Fruit fly (Drosophila melanogaster) whole organism, prepupa: ENCODE measurements around the gene CG6790.

Experiments used
- Blimp-1 ChIP-seq: fragments of 200-800 bp; sonication (Bioruptor generic); optimal IDR thresholded peaks from 3 replicates; lab custom pipeline; 2017; ENCODE audit warnings: missing biosample characterization, missing genetic modification characterization, mild to moderate bottlenecking, moderate library complexity, missing genetic modification reagents
- CG10669 ChIP-seq: fragments of 200-800 bp; sonication (Bioruptor generic); optimal IDR thresholded peaks from 3 replicates; lab custom pipeline; 2018; ENCODE audit warnings: missing biosample characterization, mild to moderate bottlenecking, missing genetic modification characterization, moderate library complexity
- CG11294 ChIP-seq: fragments of 200-800 bp; sonication (Bioruptor generic); IDR thresholded peaks from 2 replicates; pipeline ENCODE4 v1.3.6; 2022; ENCODE audit warnings: missing biosample characterization, missing genetic modification characterization
- CG15336 ChIP-seq: fragments of 200-800 bp; sonication (Bioruptor generic); IDR thresholded peaks from 2 replicates; pipeline ENCODE4 v1.3.6; 2022; ENCODE audit warnings: missing biosample characterization, missing genetic modification characterization
- CG1621 ChIP-seq: fragments of 200-800 bp; sonication (Bioruptor generic); optimal IDR thresholded peaks from 3 replicates; lab custom pipeline; 2018; ENCODE audit warnings: missing biosample characterization, mild to moderate bottlenecking, missing genetic modification characterization
- CG3032 ChIP-seq: fragments of 200-800 bp; optimal IDR thresholded peaks from 2 replicates; lab custom pipeline; 2019; ENCODE audit warnings: missing biosample characterization, mild to moderate bottlenecking, missing genetic modification characterization, moderate library complexity
- CG31627 ChIP-seq: fragments of 200-800 bp; sonication (Bioruptor generic); optimal IDR thresholded peaks from 3 replicates; lab custom pipeline; 2016; ENCODE audit warnings: missing biosample characterization, missing genetic modification characterization
- CG34406 ChIP-seq: fragments of 200-800 bp; sonication (Bioruptor generic); optimal IDR thresholded peaks from 3 replicates; lab custom pipeline; 2016; ENCODE audit warnings: missing biosample characterization, missing genetic modification characterization
- CG3919 ChIP-seq: fragments of 200-800 bp; sonication (Bioruptor generic); optimal IDR thresholded peaks from 3 replicates; lab custom pipeline; 2016; ENCODE audit warnings: missing biosample characterization, missing genetic modification characterization
- CG4318 ChIP-seq: fragments of 200-800 bp; sonication (Bioruptor generic); optimal IDR thresholded peaks from 3 replicates; lab custom pipeline; 2017; ENCODE audit warnings: missing biosample characterization, mild to moderate bottlenecking, missing genetic modification characterization
- CG6792 ChIP-seq: fragments of 200-800 bp; sonication (Bioruptor generic); optimal IDR thresholded peaks from 3 replicates; lab custom pipeline; 2016; ENCODE audit warnings: missing biosample characterization, missing genetic modification characterization
- CG6808 ChIP-seq: fragments of 200-800 bp; sonication (Bioruptor generic); optimal IDR thresholded peaks from 3 replicates; lab custom pipeline; 2017; ENCODE audit warnings: missing biosample characterization, missing genetic modification characterization, mild to moderate bottlenecking, moderate library complexity, missing genetic modification reagents
- CG6854 ChIP-seq: fragments of 200-800 bp; sonication (Bioruptor generic); optimal IDR thresholded peaks from 2 replicates; lab custom pipeline; 2017; ENCODE audit warnings: missing biosample characterization, mild to moderate bottlenecking, missing genetic modification characterization
- CG9139 ChIP-seq: fragments of 200-800 bp; sonication (Bioruptor generic); optimal IDR thresholded peaks from 3 replicates; lab custom pipeline; 2017; ENCODE audit warnings: missing biosample characterization, mild to moderate bottlenecking, missing genetic modification characterization
- Eip75B ChIP-seq: fragments of 200-800 bp; sonication (Bioruptor generic); optimal IDR thresholded peaks from 3 replicates; lab custom pipeline; 2016; ENCODE audit warnings: missing biosample characterization, missing genetic modification characterization
- Eip78C ChIP-seq: fragments of 200-800 bp; sonication (Bioruptor generic); peaks from one replicate; lab custom pipeline; 2016; ENCODE audit warnings: missing biosample characterization, missing genetic modification characterization
- Ets96B ChIP-seq: fragments of 200-800 bp; optimal IDR thresholded peaks from 2 replicates; lab custom pipeline; 2019; ENCODE audit warnings: missing biosample characterization, mild to moderate bottlenecking, missing genetic modification characterization, moderate library complexity
- Gug ChIP-seq: fragments of 200-800 bp; sonication (Bioruptor generic); IDR thresholded peaks from 2 replicates; pipeline ENCODE4 v1.3.6; 2022; ENCODE audit warnings: missing biosample characterization, missing genetic modification characterization
- Lpt ChIP-seq: fragments of 200-800 bp; sonication (Bioruptor generic); optimal IDR thresholded peaks from 3 replicates; lab custom pipeline; 2016; ENCODE audit warnings: missing biosample characterization, missing genetic modification characterization
- Met ChIP-seq: fragments of 200-800 bp; sonication (Bioruptor generic); optimal IDR thresholded peaks from 3 replicates; lab custom pipeline; 2016; ENCODE audit warnings: missing biosample characterization, missing genetic modification characterization
- Sox14 ChIP-seq: fragments of 200-800 bp; sonication (Bioruptor generic); optimal IDR thresholded peaks from 3 replicates; lab custom pipeline; 2016; ENCODE audit warnings: missing biosample characterization, missing genetic modification characterization
- achi ChIP-seq: fragments of 200-800 bp; sonication (Bioruptor generic); optimal IDR thresholded peaks from 3 replicates; lab custom pipeline; 2016; ENCODE audit warnings: missing biosample characterization, missing genetic modification characterization
- acj6 ChIP-seq: fragments of 200-800 bp; sonication (Bioruptor generic); optimal IDR thresholded peaks from 3 replicates; lab custom pipeline; 2016; ENCODE audit warnings: missing biosample characterization, missing genetic modification characterization
- cyc ChIP-seq: fragments of 200-800 bp; sonication (Bioruptor generic); optimal IDR thresholded peaks from 3 replicates; lab custom pipeline; 2016; ENCODE audit warnings: missing biosample characterization, missing genetic modification characterization
- dac ChIP-seq: fragments of 200-800 bp; sonication (Bioruptor generic); optimal IDR thresholded peaks from 2 replicates; lab custom pipeline; 2017; ENCODE audit warnings: missing biosample characterization, mild to moderate bottlenecking, missing genetic modification characterization
- eg ChIP-seq: fragments of 200-800 bp; sonication (Bioruptor generic); IDR thresholded peaks from 3 replicates; pipeline ENCODE4 v1.3.6; 2022; ENCODE audit warnings: missing biosample characterization, missing genetic modification characterization
- fkh ChIP-seq: fragments of 200-800 bp; sonication (Bioruptor generic); optimal IDR thresholded peaks from 3 replicates; lab custom pipeline; 2017; ENCODE audit warnings: missing biosample characterization, mild to moderate bottlenecking, missing genetic modification characterization, moderate library complexity
- pdm3 ChIP-seq: fragments of 200-800 bp; sonication (Bioruptor generic); optimal IDR thresholded peaks from 3 replicates; lab custom pipeline; 2016; ENCODE audit warnings: missing biosample characterization, missing genetic modification characterization
- salr ChIP-seq, 2 experiments: fragments of 200-800 bp; sonication (Bioruptor generic); optimal IDR thresholded peaks; 3 replicates each; lab custom pipeline; 2016 to 2018; ENCODE audit warnings: missing biosample characterization in 2 of 2, missing genetic modification characterization in 2 of 2, mild to moderate bottlenecking in 1 of 2
- ss ChIP-seq, 2 experiments: fragments of 200-800 bp; sonication (Bioruptor generic); optimal IDR thresholded peaks; 2 replicates in 1 of 2; 3 replicates in 1 of 2; lab custom pipeline; 2017 to 2018; ENCODE audit warnings: mild to moderate bottlenecking in 2 of 2, missing biosample characterization in 2 of 2, missing genetic modification characterization in 2 of 2, moderate library complexity in 1 of 2
- svp ChIP-seq: fragments of 200-800 bp; sonication (Bioruptor generic); peaks from one replicate; lab custom pipeline; 2016; ENCODE audit warnings: missing biosample characterization, missing genetic modification characterization
- topi ChIP-seq: fragments of 200-800 bp; sonication (Bioruptor generic); optimal IDR thresholded peaks from 3 replicates; lab custom pipeline; 2016; ENCODE audit warnings: missing biosample characterization, missing genetic modification characterization
- vri ChIP-seq: fragments of 200-800 bp; sonication (Bioruptor generic); optimal IDR thresholded peaks from 3 replicates; lab custom pipeline; 2016; ENCODE audit warnings: missing biosample characterization, mild to moderate bottlenecking, missing genetic modification characterization

The CG6790 gene

DNA sequence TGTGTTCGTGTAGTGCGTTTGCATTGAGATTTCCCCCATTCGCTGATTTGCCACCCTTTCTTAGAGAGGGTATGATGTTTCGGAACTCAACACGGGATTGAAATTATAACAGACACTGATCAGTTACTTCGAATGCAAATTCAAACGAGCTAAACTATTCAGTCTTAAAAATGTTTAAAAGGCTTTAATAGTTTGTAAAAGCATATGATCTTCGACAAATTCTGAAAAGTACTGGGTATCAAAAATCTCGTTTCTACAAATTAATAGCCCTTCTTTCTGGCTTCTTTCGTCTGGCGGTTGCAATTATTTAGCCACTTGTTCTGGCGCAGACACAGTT lies 3.7 kb upstream of the CG6790 start (continued):
- no peak for TF ChIP-seq vri (GFP tag; lab: Kevin White, UChicago)
- peak; percentile 88 for TF ChIP-seq Gug (GFP tag; lab: Robert Waterston, UW)
- TF ChIP-seq eg, result peak; percentile 96
- peak; percentile 77 to 86 for TF ChIP-seq salr (GFP tag; optimal IDR thresholded peaks at IDR 0.05; lab: Kevin White, UChicago)
- peak in 1 of 2 experiments; percentile 73 for TF ChIP-seq ss (GFP tag; optimal IDR thresholded peaks at IDR 0.05; lab: Kevin White, UChicago)
- peak; percentile 77 for TF ChIP-seq CG6808 (GFP tag; lab: Kevin White, UChicago)
- peak; percentile 88 for TF ChIP-seq Eip75B (GFP tag; lab: Kevin White, UChicago)

DNA sequence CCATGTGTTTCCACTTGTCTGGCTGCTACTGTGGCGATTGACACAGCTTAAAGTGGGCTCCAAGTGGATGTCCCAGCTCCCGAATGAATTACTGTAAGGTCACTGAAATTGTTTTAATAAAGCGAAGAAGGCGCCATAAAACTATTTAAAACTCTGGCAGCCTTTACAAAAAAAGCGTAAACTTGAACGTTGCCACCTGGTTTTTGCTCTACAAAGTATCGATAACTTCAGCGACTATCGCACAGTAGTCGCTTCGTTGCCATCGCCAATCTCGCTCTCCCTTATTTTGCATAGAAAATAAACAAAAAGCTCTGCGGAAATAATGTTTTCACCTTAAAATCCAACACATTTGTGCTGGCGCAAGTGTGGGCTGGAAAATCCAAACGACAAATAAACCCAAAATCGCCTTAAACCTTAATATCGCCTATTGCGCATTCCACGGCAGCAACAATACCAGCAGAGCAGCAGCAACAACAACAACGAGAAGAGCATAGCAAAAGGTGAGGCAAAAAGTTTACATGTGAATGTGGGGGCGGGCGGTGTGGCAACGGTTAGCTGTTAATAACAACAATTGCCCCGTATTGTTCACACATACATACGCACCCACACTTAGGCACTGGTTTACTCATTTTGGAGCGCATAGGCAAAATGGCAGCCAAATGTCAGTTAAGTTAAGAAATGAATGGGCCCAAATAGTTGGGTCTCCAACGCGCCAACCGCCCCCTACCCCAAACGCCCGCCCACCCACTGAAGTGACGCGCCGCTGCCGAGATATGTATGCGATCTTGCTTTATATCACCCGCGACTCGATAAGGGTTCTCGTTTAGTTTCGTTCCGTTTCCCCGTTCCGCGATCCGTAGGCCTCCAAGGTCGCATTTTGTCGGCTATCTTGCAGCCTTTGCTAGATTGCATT lies 3.1 kb upstream of the CG6790 start, which contains the start of gene wkd:
TSS of gene wkd (plus strand) at position 237 of the 913 bp plus-strand sequence.
- TF ChIP-seq Eip78C (GFP tag; lab: Kevin White, UChicago), result no peak
- TF ChIP-seq Gug (GFP tag; lab: Robert Waterston, UW), result no peak
- peak; percentile 83 for TF ChIP-seq CG1621 (tag; lab: Kevin White, UChicago)
- TF ChIP-seq CG6854, result no peak
- TF ChIP-seq Sox14 (GFP tag; lab: Kevin White, UChicago), result no peak
- TF ChIP-seq topi (GFP tag; lab: Kevin White, UChicago), result no peak
- peak; percentile 9 for TF ChIP-seq CG31627 (GFP tag; lab: Kevin White, UChicago)
- no peak for TF ChIP-seq svp (GFP tag; lab: Kevin White, UChicago)
- TF ChIP-seq CG6792 (GFP tag; lab: Kevin White, UChicago), result no peak
- no peak for TF ChIP-seq fkh (GFP tag; lab: Kevin White, UChicago)
- no peak for TF ChIP-seq vri (GFP tag; lab: Kevin White, UChicago)

DNA sequence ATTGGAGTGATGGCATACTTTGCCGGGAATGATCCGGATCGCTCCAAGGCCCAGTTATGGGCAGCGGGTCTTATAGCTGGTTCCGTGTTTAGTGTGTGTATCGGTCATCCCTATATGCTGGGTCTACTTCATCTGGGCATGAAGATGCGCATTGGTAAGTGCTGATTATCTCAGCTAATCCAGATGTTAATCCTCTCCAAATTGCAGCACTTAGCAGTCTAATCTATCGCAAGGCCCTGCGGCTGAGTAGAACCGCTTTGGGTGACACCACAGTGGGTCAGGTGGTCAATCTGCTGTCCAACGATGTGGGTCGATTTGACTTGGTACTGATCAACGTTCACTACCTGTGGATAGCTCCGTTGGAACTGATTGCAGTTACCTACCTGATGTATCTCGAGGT lies 7.1 kb downstream of the CG6790 start:
- TF ChIP-seq dac (GFP tag; lab: Kevin White, UChicago), result no peak
- no peak for TF ChIP-seq Eip78C (GFP tag; lab: Kevin White, UChicago)
- TF ChIP-seq CG9139 (GFP tag; lab: Kevin White, UChicago), result no peak
- no peak for TF ChIP-seq Gug (GFP tag; lab: Robert Waterston, UW)
- TF ChIP-seq Ets96B (tag; lab: Kevin White, UChicago), result no peak
- TF ChIP-seq CG31627 (GFP tag; lab: Kevin White, UChicago), result no peak
- no peak for TF ChIP-seq Met
- no peak for TF ChIP-seq achi (GFP tag; lab: Kevin White, UChicago)
- no peak for TF ChIP-seq CG34406 (GFP tag; lab: Kevin White, UChicago)
- no peak for TF ChIP-seq CG4318 (GFP tag; lab: Kevin White, UChicago)

DNA sequence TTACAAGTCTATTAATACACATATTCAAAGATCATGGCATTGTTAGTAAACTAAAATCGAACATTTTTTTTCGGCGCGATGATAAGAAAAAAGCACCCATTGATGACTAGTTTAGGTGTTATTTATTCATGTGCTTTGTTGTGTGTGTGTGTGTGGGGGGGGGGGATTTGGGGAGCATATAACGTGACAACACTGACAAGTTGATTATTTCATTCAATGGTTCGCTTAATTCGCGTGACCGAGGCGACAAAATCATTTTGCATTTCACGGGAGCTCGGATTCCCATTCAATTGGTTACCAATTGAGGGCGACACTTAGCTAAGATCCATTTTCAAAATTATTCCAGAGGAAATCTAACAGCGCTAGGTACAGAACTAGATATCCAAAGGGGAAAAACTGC lies 8.6 kb downstream of the CG6790 start:
- TF ChIP-seq cyc (GFP tag; lab: Kevin White, UChicago), result no peak
- TF ChIP-seq CG10669 (GFP tag; lab: Kevin White, UChicago), result no peak
- no peak for TF ChIP-seq CG15336 (GFP tag; lab: Robert Waterston, UW)
- no peak for TF ChIP-seq acj6 (GFP tag; lab: Kevin White, UChicago)
- TF ChIP-seq CG9139 (GFP tag; lab: Kevin White, UChicago), result no peak
- TF ChIP-seq pdm3, result no peak
- no peak for TF ChIP-seq Lpt (GFP tag; lab: Kevin White, UChicago)
- no peak for TF ChIP-seq Blimp-1 (GFP tag; lab: Kevin White, UChicago)
- no peak for TF ChIP-seq CG3919 (GFP tag; lab: Kevin White, UChicago)
- TF ChIP-seq CG11294 (GFP tag; lab: Robert Waterston, UW), result no peak
- no peak for TF ChIP-seq CG3032 (tag; lab: Kevin White, UChicago)
